Fruit fly (Drosophila melanogaster) whole organism, embryonic: ENCODE measurements around the gene CG4074.

Experiments used
- Adf1 ChIP-seq: fragments of 200-800 bp; sonication (Bioruptor generic); IDR thresholded peaks from 2 replicates; pipeline ENCODE4 v1.3.6; 2022; ENCODE audit warnings: missing biosample characterization, missing genetic modification characterization
- BEAF-32 ChIP-seq: fragments of 200-800 bp; sonication (Bioruptor generic); optimal IDR thresholded peaks from 3 replicates; lab custom pipeline; 2017; ENCODE audit warnings: missing biosample characterization, missing genetic modification characterization, mild to moderate bottlenecking, moderate library complexity, missing genetic modification reagents
- CG10267 ChIP-seq: fragments of 200-800 bp; sonication (Bioruptor generic); optimal IDR thresholded peaks from 2 replicates; lab custom pipeline; 2018; ENCODE audit warnings: missing biosample characterization, mild to moderate bottlenecking, missing genetic modification characterization, moderate library complexity
- CG11456 ChIP-seq: fragments of 200-800 bp; sonication (Bioruptor generic); IDR thresholded peaks from 3 replicates; pipeline ENCODE4 v1.3.6; 2022; ENCODE audit warnings: missing biosample characterization, missing genetic modification characterization
- CG12071 ChIP-seq: fragments of 200-800 bp; sonication (Bioruptor generic); optimal IDR thresholded peaks from 3 replicates; lab custom pipeline; 2018; ENCODE audit warnings: missing biosample characterization, mild to moderate bottlenecking, missing genetic modification characterization
- CG12659 ChIP-seq: fragments of 200-800 bp; sonication (Bioruptor generic); optimal IDR thresholded peaks from 3 replicates; lab custom pipeline; 2017; ENCODE audit warnings: mild to moderate bottlenecking, missing biosample characterization, missing genetic modification reagents, missing genetic modification characterization
- CG17186 ChIP-seq: fragments of 200-800 bp; sonication (Bioruptor generic); optimal IDR thresholded peaks from 3 replicates; lab custom pipeline; 2017; ENCODE audit warnings: missing biosample characterization, missing genetic modification reagents, missing genetic modification characterization
- CG17359 ChIP-seq: fragments of 200-800 bp; sonication (Bioruptor generic); optimal IDR thresholded peaks from 3 replicates; lab custom pipeline; 2018; ENCODE audit warnings: missing biosample characterization, mild to moderate bottlenecking, missing genetic modification characterization, moderate library complexity
- CG17829 ChIP-seq: fragments of 200-800 bp; optimal IDR thresholded peaks from 2 replicates; lab custom pipeline; 2019; ENCODE audit warnings: missing biosample characterization, mild to moderate bottlenecking, missing genetic modification characterization, moderate library complexity
- CG18476 ChIP-seq: fragments of 200-800 bp; sonication (Bioruptor generic); optimal IDR thresholded peaks from 2 replicates; lab custom pipeline; 2016; ENCODE audit warnings: missing biosample characterization, mild to moderate bottlenecking, missing genetic modification characterization
- CG30431 ChIP-seq: fragments of 200-800 bp; sonication (Bioruptor generic); optimal IDR thresholded peaks from 2 replicates; lab custom pipeline; 2017; ENCODE audit warnings: missing biosample characterization, missing genetic modification characterization
- CG31224 ChIP-seq: fragments of 200-800 bp; sonication (Bioruptor generic); IDR thresholded peaks from 2 replicates; pipeline ENCODE4 v1.3.6; 2022; ENCODE audit warnings: missing biosample characterization, missing genetic modification characterization
- CG31388 ChIP-seq: fragments of 200-800 bp; sonication (Bioruptor generic); optimal IDR thresholded peaks from 2 replicates; lab custom pipeline; 2016; ENCODE audit warnings: missing biosample characterization, missing genetic modification characterization
- CG7987 ChIP-seq: fragments of 200-800 bp; sonication (Bioruptor generic); optimal IDR thresholded peaks from 2 replicates; lab custom pipeline; 2018; ENCODE audit warnings: missing biosample characterization, mild to moderate bottlenecking, missing genetic modification characterization, moderate library complexity
- CG8089 ChIP-seq: fragments of 200-800 bp; sonication (Bioruptor generic); optimal IDR thresholded peaks from 3 replicates; lab custom pipeline; 2016; ENCODE audit warnings: missing biosample characterization, missing genetic modification characterization
- CG9437 ChIP-seq: fragments of 200-800 bp; sonication (Bioruptor generic); optimal IDR thresholded peaks from 2 replicates; lab custom pipeline; 2018; ENCODE audit warnings: missing biosample characterization, mild to moderate bottlenecking, missing genetic modification characterization
- CG9797 ChIP-seq: fragments of 200-800 bp; sonication (Bioruptor generic); optimal IDR thresholded peaks from 3 replicates; lab custom pipeline; 2018; ENCODE audit warnings: missing biosample characterization, mild to moderate bottlenecking, missing genetic modification characterization
- CG9817 ChIP-seq: fragments of 200-800 bp; sonication (Bioruptor generic); optimal IDR thresholded peaks from 2 replicates; lab custom pipeline; 2018; ENCODE audit warnings: missing biosample characterization, mild to moderate bottlenecking, missing genetic modification characterization, moderate library complexity
- CTCF ChIP-seq: fragments of 200-800 bp; sonication (Bioruptor generic); optimal IDR thresholded peaks from 2 replicates; lab custom pipeline; 2017; ENCODE audit warnings: missing biosample characterization, mild to moderate bottlenecking, missing genetic modification characterization, moderate library complexity
- Chrac-16 ChIP-seq: fragments of 200-800 bp; sonication (Bioruptor generic); optimal IDR thresholded peaks from 3 replicates; lab custom pipeline; 2016; ENCODE audit warnings: missing biosample characterization, missing genetic modification characterization
- Dad ChIP-seq: fragments of 200-800 bp; sonication (Bioruptor generic); optimal IDR thresholded peaks from 3 replicates; lab custom pipeline; 2016; ENCODE audit warnings: missing biosample characterization, missing genetic modification characterization
- Dek ChIP-seq: fragments of 200-800 bp; sonication (Bioruptor generic); optimal IDR thresholded peaks from 3 replicates; lab custom pipeline; 2019; ENCODE audit warnings: missing biosample characterization, mild to moderate bottlenecking, missing genetic modification characterization, moderate library complexity
- Dp ChIP-seq: fragments of 200-800 bp; sonication (Bioruptor generic); optimal IDR thresholded peaks from 2 replicates; lab custom pipeline; 2018; ENCODE audit warnings: missing biosample characterization, mild to moderate bottlenecking, missing genetic modification characterization, moderate library complexity
- Fer1 ChIP-seq: fragments of 200-800 bp; sonication (Bioruptor generic); optimal IDR thresholded peaks from 2 replicates; lab custom pipeline; 2017; ENCODE audit warnings: missing biosample characterization, mild to moderate bottlenecking, missing genetic modification characterization
- H15 ChIP-seq: fragments of 200-800 bp; sonication (Bioruptor generic); IDR thresholded peaks from 3 replicates; pipeline ENCODE4 v1.3.6; 2022; ENCODE audit warnings: missing biosample characterization, missing genetic modification characterization
- HHEX ChIP-seq: fragments of 200-800 bp; sonication (Bioruptor generic); optimal IDR thresholded peaks from 3 replicates; lab custom pipeline; 2017; ENCODE audit warnings: missing biosample characterization, mild to moderate bottlenecking, missing genetic modification characterization, missing genetic modification reagents
- HmgZ ChIP-seq: fragments of 200-800 bp; sonication (Bioruptor generic); optimal IDR thresholded peaks from 2 replicates; lab custom pipeline; 2018; ENCODE audit warnings: missing biosample characterization, mild to moderate bottlenecking, missing genetic modification characterization
- Hr51 ChIP-seq, 2 experiments: fragments of 200-800 bp; sonication (Bioruptor generic); optimal IDR thresholded peaks; 2 replicates in 1 of 2; 3 replicates in 1 of 2; lab custom pipeline; 2016 to 2018; ENCODE audit warnings: missing biosample characterization in 2 of 2, missing genetic modification characterization in 2 of 2, mild to moderate bottlenecking in 1 of 2, moderate library complexity in 1 of 2
- MESR4 ChIP-seq: fragments of 200-800 bp; sonication (Bioruptor generic); optimal IDR thresholded peaks from 2 replicates; lab custom pipeline; 2018; ENCODE audit warnings: missing biosample characterization, mild to moderate bottlenecking, missing genetic modification characterization, moderate library complexity
- Med ChIP-seq: fragments of 200-800 bp; sonication (Bioruptor generic); peaks from one replicate; lab custom pipeline; 2016; ENCODE audit warnings: missing biosample characterization, missing genetic modification characterization, mild to moderate bottlenecking, inconsistent platforms, moderate library complexity
- Myb ChIP-seq: fragments of 200-800 bp; sonication (Bioruptor generic); optimal IDR thresholded peaks from 2 replicates; lab custom pipeline; 2016; ENCODE audit warnings: missing biosample characterization, missing genetic modification characterization
- Neu2 ChIP-seq: fragments of 200-800 bp; sonication (Bioruptor generic); optimal IDR thresholded peaks from 3 replicates; lab custom pipeline; 2016; ENCODE audit warnings: missing biosample characterization, missing genetic modification characterization, borderline replicate concordance
- Pdp1 ChIP-seq, 2 experiments: fragments of 200-800 bp; sonication (Bioruptor generic); optimal IDR thresholded peaks; 3 replicates each; lab custom pipeline; 2016; ENCODE audit warnings: missing biosample characterization in 2 of 2, missing genetic modification characterization in 2 of 2, mild to moderate bottlenecking in 1 of 2, moderate library complexity in 1 of 2
- Rfx ChIP-seq: fragments of 200-800 bp; sonication (Bioruptor generic); IDR thresholded peaks from 2 replicates; pipeline ENCODE4 v1.3.6; 2022; ENCODE audit warnings: missing biosample characterization, missing genetic modification characterization
- Xbp1 ChIP-seq: fragments of 200-800 bp; sonication (Bioruptor generic); optimal IDR thresholded peaks from 3 replicates; lab custom pipeline; 2016; ENCODE audit warnings: missing biosample characterization, mild to moderate bottlenecking, missing genetic modification characterization
- bab2 ChIP-seq: fragments of 200-800 bp; sonication (Bioruptor generic); optimal IDR thresholded peaks from 2 replicates; lab custom pipeline; 2016; ENCODE audit warnings: missing biosample characterization, missing genetic modification characterization
- cg ChIP-seq: fragments of 200-800 bp; sonication (Bioruptor generic); optimal IDR thresholded peaks from 3 replicates; lab custom pipeline; 2019; ENCODE audit warnings: missing biosample characterization, mild to moderate bottlenecking, missing genetic modification characterization, moderate library complexity
- dm ChIP-seq: fragments of 200-800 bp; sonication (Bioruptor generic); optimal IDR thresholded peaks from 3 replicates; lab custom pipeline; 2016; ENCODE audit warnings: missing biosample characterization, missing genetic modification characterization
- dmrt11E ChIP-seq: fragments of 200-800 bp; sonication (Bioruptor generic); optimal IDR thresholded peaks from 3 replicates; lab custom pipeline; 2018; ENCODE audit warnings: missing biosample characterization, mild to moderate bottlenecking, missing genetic modification characterization, moderate library complexity
- ftz-f1 ChIP-seq: fragments of 200-800 bp; sonication (Bioruptor generic); optimal IDR thresholded peaks from 2 replicates; lab custom pipeline; 2016; ENCODE audit warnings: missing biosample characterization, missing genetic modification characterization
- lilli ChIP-seq: fragments of 200-800 bp; sonication (Bioruptor generic); optimal IDR thresholded peaks from 3 replicates; lab custom pipeline; 2016; ENCODE audit warnings: missing biosample characterization, missing genetic modification characterization
- nmo ChIP-seq: fragments of 200-800 bp; sonication (Bioruptor generic); optimal IDR thresholded peaks from 2 replicates; lab custom pipeline; 2018; ENCODE audit warnings: missing biosample characterization, mild to moderate bottlenecking, missing genetic modification characterization, moderate library complexity
- odd ChIP-seq: fragments of 200-800 bp; sonication (Bioruptor generic); optimal IDR thresholded peaks from 2 replicates; lab custom pipeline; 2017; ENCODE audit warnings: missing biosample characterization, mild to moderate bottlenecking, missing genetic modification characterization
- p53 ChIP-seq: fragments of 200-800 bp; sonication (Bioruptor generic); optimal IDR thresholded peaks from 2 replicates; lab custom pipeline; 2016; ENCODE audit warnings: missing biosample characterization, missing genetic modification characterization
- peb ChIP-seq: fragments of 200-800 bp; sonication (Bioruptor generic); IDR thresholded peaks from 2 replicates; pipeline ENCODE4 v1.3.6; 2022; ENCODE audit warnings: missing biosample characterization, missing genetic modification characterization
- sd ChIP-seq: fragments of 200-800 bp; sonication (Bioruptor generic); optimal IDR thresholded peaks from 3 replicates; lab custom pipeline; 2018; ENCODE audit warnings: missing biosample characterization, mild to moderate bottlenecking, missing genetic modification characterization, moderate library complexity
- sens ChIP-seq: fragments of 200-800 bp; sonication (Bioruptor generic); peaks from one replicate; lab custom pipeline; 2016; ENCODE audit warnings: missing biosample characterization, missing genetic modification characterization
- stwl ChIP-seq: fragments of 200-800 bp; sonication (Bioruptor generic); optimal IDR thresholded peaks from 3 replicates; lab custom pipeline; 2018; ENCODE audit warnings: missing biosample characterization, mild to moderate bottlenecking, missing genetic modification characterization, moderate library complexity

Gene CG4074

DNA sequence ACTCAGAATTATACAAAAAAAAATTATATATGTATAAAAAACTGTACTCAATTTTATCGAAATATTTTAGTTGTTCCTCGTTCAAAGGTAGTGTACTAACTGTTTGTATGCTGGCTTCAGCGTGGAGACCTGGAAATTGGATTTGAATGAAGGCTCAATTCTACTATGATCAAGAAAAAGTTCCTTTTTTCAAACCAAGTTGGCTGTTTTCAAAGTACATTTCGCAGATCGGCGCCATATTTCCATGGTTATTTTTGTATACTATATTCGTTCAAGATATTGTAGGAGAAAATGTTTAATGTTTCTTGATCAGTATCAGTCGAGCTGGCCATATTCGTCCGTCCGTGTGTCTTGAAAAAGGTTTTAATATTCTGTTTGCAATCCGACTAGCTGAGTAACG is 48.6 kb upstream of the CG4074 start, which contains the start of gene Mst77F:
Gene Mst77F, minus strand, starts transcription at position 101 of the 400 bp plus-strand sequence.
- TF ChIP-seq lilli (GFP tag; lab: Kevin White, UChicago) (no peak), Dek (tag; lab: Kevin White, UChicago) (no peak), sd (tag; lab: Kevin White, UChicago) (no peak), CG31224 (GFP tag; lab: Robert Waterston, UW) (no peak), Neu2 (GFP tag; lab: Kevin White, UChicago) (no peak), Rfx (GFP tag; lab: Robert Waterston, UW) (no peak), dmrt11E (no peak)

DNA sequence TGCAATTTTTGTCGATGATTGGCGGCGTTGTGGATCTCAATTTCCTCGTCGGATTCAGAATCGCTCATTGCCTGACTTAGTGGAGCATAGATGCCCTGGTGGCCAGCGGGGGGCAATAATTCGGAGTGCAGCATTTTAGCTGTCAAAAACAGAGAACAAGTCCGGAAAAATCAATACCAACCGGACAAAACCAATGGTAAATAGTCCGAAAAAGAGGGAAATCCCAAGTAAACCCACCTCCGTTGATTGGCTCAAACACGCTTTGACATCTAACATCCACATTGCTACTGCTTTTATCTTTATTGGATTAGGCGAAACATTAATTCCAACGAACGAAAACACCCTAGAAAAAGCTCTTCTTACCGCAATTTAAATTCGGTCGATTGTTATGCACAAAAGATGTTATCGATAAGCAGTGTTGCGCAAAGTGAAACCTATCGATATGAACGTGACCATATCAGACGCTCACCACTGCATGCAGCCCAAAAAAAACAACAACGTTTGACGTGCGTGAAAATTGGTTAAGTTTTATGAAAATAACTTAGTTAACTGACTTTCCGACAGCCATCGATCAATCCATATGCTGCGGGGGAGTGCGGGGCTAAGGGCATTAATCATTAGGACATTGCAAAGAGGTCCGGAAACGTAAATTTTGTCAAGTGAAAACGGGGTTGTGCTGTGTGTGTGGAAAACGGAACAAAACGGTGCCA is 46.5 kb upstream of the CG4074 start, which contains the start of the genes CG3618 and Pka-R1:
Gene CG3618, minus strand, starts transcription at position 410 of the 710 bp plus-strand sequence.
Gene Pka-R1, plus strand, starts transcription at position 453 of the 710 bp plus-strand sequence.
- TF ChIP-seq bab2: no peak
- TF ChIP-seq CG9817: no peak
- TF ChIP-seq Med (GFP tag; lab: Kevin White, UChicago): no peak
- no peak for TF ChIP-seq CG8089
- TF ChIP-seq odd (GFP tag; lab: Kevin White, UChicago): no peak
- TF ChIP-seq CG17359: no peak
- TF ChIP-seq CG31388 (GFP tag; lab: Kevin White, UChicago): no peak
- TF ChIP-seq Fer1 (GFP tag; lab: Kevin White, UChicago): peak; percentile 21
- TF ChIP-seq Dad (GFP tag; lab: Kevin White, UChicago): no peak
- no peak for TF ChIP-seq Chrac-16 (GFP tag; lab: Kevin White, UChicago)
- peak; percentile 71 for TF ChIP-seq Myb (GFP tag; lab: Kevin White, UChicago)
- TF ChIP-seq peb (GFP tag; lab: Robert Waterston, UW): no peak
- peak; percentile 3 for TF ChIP-seq nmo
- TF ChIP-seq CG11456: no peak
- TF ChIP-seq sens (GFP tag; lab: Kevin White, UChicago): peak; percentile 30
- peak; percentile 84 for TF ChIP-seq stwl
- TF ChIP-seq Xbp1 (GFP tag; lab: Kevin White, UChicago): peak; percentile 12
- TF ChIP-seq CG10267 (tag; lab: Kevin White, UChicago): peak; percentile 85
- no peak for TF ChIP-seq CG18476 (GFP tag; lab: Kevin White, UChicago)
- peak; percentile 84 for TF ChIP-seq BEAF-32 (GFP tag; lab: Kevin White, UChicago)
- TF ChIP-seq CG12659 (GFP tag; lab: Kevin White, UChicago): peak; percentile 62
- TF ChIP-seq HHEX (GFP tag; lab: Kevin White, UChicago): no peak
- no peak for TF ChIP-seq CG30431
- no peak for TF ChIP-seq Hr51 (GFP tag; optimal IDR thresholded peaks at IDR 0.05; lab: Kevin White, UChicago)
- TF ChIP-seq Adf1: no peak
- TF ChIP-seq CG17829 (tag; lab: Kevin White, UChicago): peak; percentile 22
- TF ChIP-seq HmgZ (tag; lab: Kevin White, UChicago): peak; percentile 57
- peak; percentile 0 for TF ChIP-seq p53 (GFP tag; lab: Kevin White, UChicago)
- TF ChIP-seq H15 (GFP tag; lab: Robert Waterston, UW): no peak
- TF ChIP-seq dm (GFP tag; lab: Kevin White, UChicago): peak; percentile 53
- TF ChIP-seq Dp (GFP tag; lab: Kevin White, UChicago): peak; percentile 77
- no peak for TF ChIP-seq ftz-f1 (GFP tag; lab: Kevin White, UChicago)
- peak; percentile 58 for TF ChIP-seq CTCF (GFP tag; lab: Kevin White, UChicago)
- TF ChIP-seq CG17186 (GFP tag; lab: Kevin White, UChicago): peak; percentile 96
- peak; percentile 76 for TF ChIP-seq CG9437 (GFP tag; lab: Kevin White, UChicago)
- TF ChIP-seq cg: peak; percentile 35
- no peak for TF ChIP-seq CG12071 (GFP tag; lab: Kevin White, UChicago)
- TF ChIP-seq Pdp1 (GFP tag; optimal IDR thresholded peaks at IDR 0.05; lab: Kevin White, UChicago): peak in 1 of 2 experiments; percentile 77
- TF ChIP-seq MESR4 (GFP tag; lab: Kevin White, UChicago): peak; percentile 83
- peak; percentile 39 for TF ChIP-seq CG9797 (GFP tag; lab: Kevin White, UChicago)
- TF ChIP-seq CG7987 (GFP tag; lab: Kevin White, UChicago): peak; percentile 28
